Worm (Caenorhabditis elegans) whole organism, mixed stage, embryonic: Measurements from ENCODE around the gene C37C3.1.
A peak's percentile ranks its signal among the peaks of the same experiment; 100 is the strongest.

Experiments
- M03D4.4 ChIP-seq: sonication (generic microtip); optimal IDR thresholded peaks from 2 replicates; lab custom pipeline; 2017; ENCODE audit warnings: mild to moderate bottlenecking, missing genetic modification characterization, missing compliant biosample characterization
- bed-3 ChIP-seq: fragments of 200-800 bp; sonication (Bioruptor generic); optimal IDR thresholded peaks from 3 replicates; lab custom pipeline; 2018; ENCODE audit warnings: mild to moderate bottlenecking, missing genetic modification characterization, moderate library complexity, missing compliant biosample characterization
- blmp-1 ChIP-seq: fragments of 150-350 bp; optimal IDR thresholded peaks from 2 replicates; lab custom pipeline; 2014; ENCODE audit warnings: missing biosample characterization, missing genetic modification characterization
- ceh-39 ChIP-seq: fragments of 150-350 bp; optimal IDR thresholded peaks from 2 replicates; lab custom pipeline; 2014; ENCODE audit warnings: missing biosample characterization, missing genetic modification characterization
- ceh-43 ChIP-seq: fragments of 200-800 bp; sonication (Bioruptor generic); optimal IDR thresholded peaks from 2 replicates; lab custom pipeline; 2018; ENCODE audit warnings: mild to moderate bottlenecking, missing genetic modification characterization, moderate library complexity, missing compliant biosample characterization
- ceh-83 ChIP-seq: fragments of 200-800 bp; sonication (Bioruptor generic); optimal IDR thresholded peaks from 2 replicates; lab custom pipeline; 2018; ENCODE audit warnings: mild to moderate bottlenecking, missing genetic modification characterization, missing compliant biosample characterization
- ces-1 ChIP-seq: fragments of 150-350 bp; optimal IDR thresholded peaks from 2 replicates; lab custom pipeline; 2014; ENCODE audit warnings: missing biosample characterization, missing genetic modification reagents, missing genetic modification characterization
- cnd-1 ChIP-seq: fragments of 200-800 bp; sonication (Bioruptor generic); optimal IDR thresholded peaks from 2 replicates; lab custom pipeline; 2018; ENCODE audit warnings: mild to moderate bottlenecking, missing genetic modification characterization, missing compliant biosample characterization
- drap-1 ChIP-seq: fragments of 200-800 bp; sonication (Bioruptor generic); optimal IDR thresholded peaks from 3 replicates; lab custom pipeline; 2018; ENCODE audit warnings: mild to moderate bottlenecking, missing genetic modification characterization, missing compliant biosample characterization
- elt-1 ChIP-seq: sonication (generic microtip); optimal IDR thresholded peaks from 2 replicates; lab custom pipeline; 2017; ENCODE audit warnings: missing genetic modification characterization, mild to moderate bottlenecking, missing compliant biosample characterization, antibody characterized with exemption, moderate library complexity, borderline replicate concordance; ENCODE audit not compliant: insufficient read depth
- elt-3 ChIP-seq: fragments of 150-350 bp; optimal IDR thresholded peaks from 2 replicates; lab custom pipeline; 2014; ENCODE audit warnings: missing biosample characterization, missing genetic modification characterization
- flh-1 ChIP-seq: fragments of 200-800 bp; sonication (Bioruptor generic); optimal IDR thresholded peaks from 2 replicates; lab custom pipeline; 2018; ENCODE audit warnings: mild to moderate bottlenecking, missing genetic modification characterization, moderate library complexity, missing compliant biosample characterization
- ham-2 ChIP-seq: fragments of 200-800 bp; sonication (Bioruptor generic); optimal IDR thresholded peaks from 2 replicates; lab custom pipeline; 2018; ENCODE audit warnings: mild to moderate bottlenecking, missing genetic modification characterization, missing compliant biosample characterization
- hlh-1 ChIP-seq: fragments of 150-350 bp; optimal IDR thresholded peaks from 2 replicates; lab custom pipeline; 2014; ENCODE audit warnings: missing biosample characterization, missing genetic modification reagents, missing genetic modification characterization
- lin-13 ChIP-seq: fragments of 150-350 bp; optimal IDR thresholded peaks from 2 replicates; lab custom pipeline; 2014; ENCODE audit warnings: missing biosample characterization, missing genetic modification characterization
- lin-32 ChIP-seq: fragments of 200-800 bp; sonication (Bioruptor generic); optimal IDR thresholded peaks from 2 replicates; lab custom pipeline; 2018; ENCODE audit warnings: mild to moderate bottlenecking, missing genetic modification characterization, missing compliant biosample characterization
- lsy-2 ChIP-seq: fragments of 150-350 bp; optimal IDR thresholded peaks from 2 replicates; lab custom pipeline; 2014; ENCODE audit warnings: missing biosample characterization, missing genetic modification characterization
- mab-5 ChIP-seq: fragments of 150-350 bp; optimal IDR thresholded peaks from 2 replicates; lab custom pipeline; 2014; ENCODE audit warnings: missing biosample characterization, missing genetic modification characterization
- mep-1 ChIP-seq: fragments of 150-350 bp; optimal IDR thresholded peaks from 2 replicates; lab custom pipeline; 2017; ENCODE audit warnings: missing biosample characterization, missing genetic modification reagents, missing genetic modification characterization, inconsistent platforms
- mls-2 ChIP-seq: sonication (generic microtip); optimal IDR thresholded peaks from 2 replicates; lab custom pipeline; 2016; ENCODE audit warnings: mild to moderate bottlenecking, missing genetic modification characterization, moderate library complexity, missing compliant biosample characterization
- nhr-12 ChIP-seq: fragments of 150-350 bp; optimal IDR thresholded peaks from 2 replicates; lab custom pipeline; 2014; ENCODE audit warnings: missing biosample characterization, missing genetic modification characterization
- nhr-2 ChIP-seq: fragments of 150-350 bp; optimal IDR thresholded peaks from 2 replicates; lab custom pipeline; 2014; ENCODE audit warnings: missing biosample characterization, missing genetic modification characterization
- nhr-237 ChIP-seq: fragments of 150-350 bp; optimal IDR thresholded peaks from 2 replicates; lab custom pipeline; 2014; ENCODE audit warnings: missing biosample characterization, missing genetic modification characterization
- nhr-28 ChIP-seq: fragments of 150-350 bp; optimal IDR thresholded peaks from 2 replicates; lab custom pipeline; 2014; ENCODE audit warnings: missing biosample characterization, missing genetic modification characterization
- nhr-76 ChIP-seq: sonication (generic microtip); optimal IDR thresholded peaks from 2 replicates; lab custom pipeline; 2017; ENCODE audit warnings: missing biosample characterization, missing genetic modification characterization
- pha-4 ChIP-seq: fragments of 150-350 bp; optimal IDR thresholded peaks from 2 replicates; lab custom pipeline; 2018; ENCODE audit warnings: missing biosample characterization, missing genetic modification reagents, missing genetic modification characterization
- sem-2 ChIP-seq: fragments of 200-800 bp; sonication (Bioruptor generic); optimal IDR thresholded peaks from 2 replicates; lab custom pipeline; 2018; ENCODE audit warnings: mild to moderate bottlenecking, missing genetic modification characterization, missing compliant biosample characterization
- snpc-4 ChIP-seq: fragments of 150-350 bp; optimal IDR thresholded peaks from 2 replicates; lab custom pipeline; 2014; ENCODE audit warnings: missing biosample characterization, missing genetic modification characterization
- sptf-1 ChIP-seq: sonication (generic microtip); optimal IDR thresholded peaks from 2 replicates; lab custom pipeline; 2017; ENCODE audit warnings: mild to moderate bottlenecking, missing genetic modification characterization, moderate library complexity, missing compliant biosample characterization
- tbx-8 ChIP-seq: fragments of 200-800 bp; sonication (Bioruptor generic); optimal IDR thresholded peaks from 2 replicates; lab custom pipeline; 2018; ENCODE audit warnings: mild to moderate bottlenecking, missing genetic modification characterization, moderate library complexity, missing compliant biosample characterization
- unc-120 ChIP-seq: sonication (generic microtip); optimal IDR thresholded peaks from 2 replicates; lab custom pipeline; 2017; ENCODE audit warnings: missing genetic modification characterization, missing compliant biosample characterization; ENCODE audit not compliant: poor library complexity, severe bottlenecking
- unc-39 ChIP-seq: fragments of 150-350 bp; optimal IDR thresholded peaks from 2 replicates; lab custom pipeline; 2014; ENCODE audit warnings: missing biosample characterization, missing genetic modification characterization
- unc-62 ChIP-seq: fragments of 150-350 bp; optimal IDR thresholded peaks from 2 replicates; lab custom pipeline; 2014; ENCODE audit warnings: missing biosample characterization, missing genetic modification reagents, missing genetic modification characterization
- zip-8 ChIP-seq: fragments of 150-350 bp; optimal IDR thresholded peaks from 2 replicates; lab custom pipeline; 2014; ENCODE audit warnings: missing biosample characterization, missing genetic modification characterization
- ztf-11 ChIP-seq: fragments of 150-350 bp; optimal IDR thresholded peaks from 2 replicates; lab custom pipeline; 2014; ENCODE audit warnings: missing biosample characterization, missing genetic modification characterization

The C37C3.1 gene

DNA sequence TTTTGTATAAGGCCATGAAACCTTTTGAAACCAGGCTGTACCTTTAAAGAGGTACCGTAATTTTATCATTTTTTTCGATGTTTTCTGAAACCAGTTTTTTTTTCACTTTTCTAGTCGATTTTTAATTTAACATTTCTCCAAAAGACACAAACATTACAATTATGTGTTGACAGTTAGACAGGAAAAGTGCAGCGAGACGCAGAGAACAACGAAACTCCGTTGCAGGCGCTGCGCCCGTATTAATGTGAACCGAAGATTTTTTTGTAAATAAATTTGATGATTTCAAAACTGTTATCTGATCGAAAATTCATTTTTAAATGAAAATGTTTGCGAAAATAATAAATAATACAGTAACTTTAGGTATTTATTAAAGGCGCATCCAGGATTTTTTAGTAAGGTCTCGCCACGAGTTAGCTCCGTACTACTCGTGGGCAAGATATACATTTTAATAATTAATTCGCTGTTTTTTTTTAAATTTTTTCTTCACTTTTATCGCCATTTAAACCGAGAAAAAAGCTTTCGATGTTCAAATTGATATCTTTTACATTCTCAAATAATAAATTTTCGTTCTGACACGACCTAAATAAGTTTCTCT lies 19.2 kb downstream of the C37C3.1 start, which contains the start of gene F40A3.3:
TSS of gene F40A3.3 (plus strand) at position 564 of the 595 bp plus-strand sequence.
- TF ChIP-seq mls-2 (tag; lab: Kevin White, UChicago) (no peak), elt-1 (no peak), ceh-43 (GFP tag; lab: Kevin White, UChicago) (no peak), flh-1 (GFP tag; lab: Kevin White, UChicago) (no peak), ceh-39 (tag; lab: Kevin White, UChicago) (no peak), hlh-1 (tag; lab: Kevin White, UChicago) (no peak), elt-3 (tag; lab: Kevin White, UChicago) (no peak), ham-2 (GFP tag; lab: Kevin White, UChicago) (no peak), nhr-76 (tag; lab: Kevin White, UChicago) (no peak), nhr-12 (no peak)

- TF ChIP-seq ceh-83 (GFP tag; lab: Kevin White, UChicago), result no peak
- no peak for TF ChIP-seq pha-4 (tag; lab: Kevin White, UChicago)
- TF ChIP-seq drap-1 (GFP tag; lab: Kevin White, UChicago), result no peak
- no peak for TF ChIP-seq sptf-1 (tag; lab: Kevin White, UChicago)
- TF ChIP-seq tbx-8, result no peak
Measured at ce11 chrV:7878411-7878964, 20.7 kb downstream of the C37C3.1 start, which contains the start of gene F40A3.2. Gene F40A3.2 (plus strand): TSS chrV:7878914.

DNA sequence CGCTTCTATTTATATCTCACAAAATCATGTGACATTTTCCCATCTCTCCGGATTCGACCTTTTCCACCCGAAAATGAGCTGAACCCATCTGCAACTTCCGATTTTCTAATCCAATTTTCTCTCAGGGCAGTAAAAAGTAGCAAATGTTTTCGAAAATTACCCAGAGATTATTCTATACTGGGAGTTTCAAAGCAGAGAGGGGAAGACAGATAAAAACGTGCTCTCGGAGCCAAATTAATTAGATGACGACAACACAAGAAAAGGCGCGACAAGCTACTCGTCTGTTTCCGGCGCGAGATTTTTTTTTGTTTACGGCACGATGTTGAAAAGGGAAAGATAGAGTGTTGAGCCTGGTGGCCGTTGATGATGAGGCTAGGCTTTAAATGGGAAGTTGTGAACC lies 26.7 kb downstream of the C37C3.1 start:
- TF ChIP-seq ces-1 (GFP tag; lab: Kevin White, UChicago), result peak; percentile 27
- no peak for TF ChIP-seq ceh-83 (GFP tag; lab: Kevin White, UChicago)
- no peak for TF ChIP-seq lin-13 (tag; lab: Kevin White, UChicago)

DNA sequence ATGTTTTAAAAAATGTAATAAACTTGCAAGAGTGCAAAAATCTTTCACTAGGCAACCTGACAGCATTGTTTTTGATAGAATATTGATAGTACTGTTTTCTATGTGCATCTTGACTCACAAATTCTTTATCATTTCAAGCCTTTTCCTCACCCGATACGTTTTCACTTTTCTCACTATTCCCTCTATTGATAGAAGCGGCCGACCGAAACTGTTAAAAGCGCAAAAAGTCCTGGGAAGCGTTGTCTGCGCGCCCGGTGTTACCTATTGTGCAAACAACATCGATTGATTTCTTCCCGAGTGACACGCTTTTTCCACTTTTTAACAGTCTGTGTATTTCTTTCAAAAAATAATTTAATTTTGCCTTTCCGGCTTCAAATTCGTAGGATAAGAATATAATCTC lies 30.3 kb downstream of the C37C3.1 start:
- no peak for TF ChIP-seq nhr-28 (tag; lab: Kevin White, UChicago)
- TF ChIP-seq ztf-11 (tag; lab: Kevin White, UChicago), result no peak
- no peak for TF ChIP-seq hlh-1 (tag; lab: Kevin White, UChicago)
- no peak for TF ChIP-seq mep-1 (tag; lab: Kevin White, UChicago)
- TF ChIP-seq mab-5 (tag; lab: Kevin White, UChicago), result no peak
- TF ChIP-seq tbx-8, result no peak
- no peak for TF ChIP-seq snpc-4 (tag; lab: Kevin White, UChicago)
- no peak for TF ChIP-seq blmp-1 (tag; lab: Kevin White, UChicago)
- no peak for TF ChIP-seq mls-2 (tag; lab: Kevin White, UChicago)
- TF ChIP-seq cnd-1 (tag; lab: Kevin White, UChicago), result no peak
- TF ChIP-seq ham-2 (GFP tag; lab: Kevin White, UChicago), result no peak
- TF ChIP-seq elt-3 (tag; lab: Kevin White, UChicago), result no peak
- no peak for TF ChIP-seq M03D4.4 (tag; lab: Kevin White, UChicago)
- no peak for TF ChIP-seq unc-39 (tag; lab: Kevin White, UChicago)
- TF ChIP-seq bed-3, result no peak
- TF ChIP-seq unc-62 (GFP tag; lab: Kevin White, UChicago), result no peak
- no peak for TF ChIP-seq ceh-39 (tag; lab: Kevin White, UChicago)

ce11 chrV:7891230-7891629 lies 33.5 kb downstream of the C37C3.1 start, which contains the start of gene F40A3.1:
Gene F40A3.1 (plus strand): TSS chrV:7891530.
- no peak for TF ChIP-seq lin-32 (GFP tag; lab: Kevin White, UChicago)
- TF ChIP-seq nhr-237 (tag; lab: Kevin White, UChicago), result no peak
- no peak for TF ChIP-seq ces-1 (GFP tag; lab: Kevin White, UChicago)
- no peak for TF ChIP-seq sptf-1 (tag; lab: Kevin White, UChicago)
- no peak for TF ChIP-seq lin-13 (tag; lab: Kevin White, UChicago)
- TF ChIP-seq hlh-1 (tag; lab: Kevin White, UChicago), result no peak
- TF ChIP-seq nhr-2 (tag; lab: Kevin White, UChicago), result no peak
- no peak for TF ChIP-seq zip-8 (tag; lab: Kevin White, UChicago)
- TF ChIP-seq blmp-1 (tag; lab: Kevin White, UChicago), result no peak
- no peak for TF ChIP-seq unc-120 (tag; lab: Kevin White, UChicago)
- no peak for TF ChIP-seq sem-2 (GFP tag; lab: Kevin White, UChicago)
- TF ChIP-seq M03D4.4 (tag; lab: Kevin White, UChicago), result no peak
- TF ChIP-seq flh-1 (GFP tag; lab: Kevin White, UChicago), result no peak
- TF ChIP-seq ceh-83 (GFP tag; lab: Kevin White, UChicago), result no peak
- no peak for TF ChIP-seq elt-3 (tag; lab: Kevin White, UChicago)
- no peak for TF ChIP-seq ceh-39 (tag; lab: Kevin White, UChicago)
- no peak for TF ChIP-seq nhr-28 (tag; lab: Kevin White, UChicago)
- no peak for TF ChIP-seq lsy-2
